Fruit fly (Drosophila melanogaster) whole organism, embryonic: Measurements from ENCODE around the gene CG4009.
A peak's percentile ranks its signal among the peaks of the same experiment; 100 is the strongest.

Experiments used
- Aef1 ChIP-seq: fragments of 200-800 bp; sonication (Bioruptor generic); IDR thresholded peaks from 3 replicates; pipeline ENCODE4 v1.3.6; 2022; ENCODE audit warnings: missing biosample characterization, missing genetic modification characterization
- CG10274 ChIP-seq: fragments of 200-800 bp; sonication (Bioruptor generic); optimal IDR thresholded peaks from 3 replicates; lab custom pipeline; 2017; ENCODE audit warnings: missing biosample characterization, mild to moderate bottlenecking, missing genetic modification characterization
- CG10462 ChIP-seq: fragments of 200-800 bp; sonication (Bioruptor generic); optimal IDR thresholded peaks from 2 replicates; lab custom pipeline; 2016; ENCODE audit warnings: missing biosample characterization, missing genetic modification characterization
- CG12104 ChIP-seq: fragments of 200-800 bp; sonication (Bioruptor generic); optimal IDR thresholded peaks from 3 replicates; lab custom pipeline; 2016; ENCODE audit warnings: missing biosample characterization, missing genetic modification characterization
- CG12299 ChIP-seq: fragments of 200-800 bp; sonication (Bioruptor generic); optimal IDR thresholded peaks from 2 replicates; lab custom pipeline; 2018; ENCODE audit warnings: missing biosample characterization, mild to moderate bottlenecking, missing genetic modification characterization
- CG12391 ChIP-seq: fragments of 200-800 bp; sonication (Bioruptor generic); optimal IDR thresholded peaks from 3 replicates; lab custom pipeline; 2018; ENCODE audit warnings: missing biosample characterization, mild to moderate bottlenecking, missing genetic modification characterization, moderate library complexity
- CG12769 ChIP-seq: fragments of 200-800 bp; sonication (Bioruptor generic); optimal IDR thresholded peaks from 2 replicates; lab custom pipeline; 2019; ENCODE audit warnings: missing biosample characterization, mild to moderate bottlenecking, missing genetic modification characterization, moderate library complexity
- CG13123 ChIP-seq: fragments of 200-800 bp; sonication (Bioruptor generic); optimal IDR thresholded peaks from 2 replicates; lab custom pipeline; 2016; ENCODE audit warnings: missing biosample characterization, missing genetic modification characterization
- CG17568 ChIP-seq: fragments of 200-800 bp; sonication (Bioruptor generic); optimal IDR thresholded peaks from 2 replicates; lab custom pipeline; 2018; ENCODE audit warnings: missing biosample characterization, mild to moderate bottlenecking, missing genetic modification characterization, moderate library complexity
- CG17612 ChIP-seq: fragments of 200-800 bp; sonication (Bioruptor generic); IDR thresholded peaks from 2 replicates; pipeline ENCODE4 v1.3.6; 2022; ENCODE audit warnings: missing biosample characterization, missing genetic modification characterization
- CG17829 ChIP-seq: fragments of 200-800 bp; optimal IDR thresholded peaks from 2 replicates; lab custom pipeline; 2019; ENCODE audit warnings: missing biosample characterization, mild to moderate bottlenecking, missing genetic modification characterization, moderate library complexity
- CG3163 ChIP-seq: fragments of 200-800 bp; sonication (Bioruptor generic); optimal IDR thresholded peaks from 3 replicates; lab custom pipeline; 2016; ENCODE audit warnings: missing biosample characterization, missing genetic modification characterization
- CG32532 ChIP-seq: fragments of 200-800 bp; sonication (Bioruptor generic); IDR thresholded peaks from 2 replicates; pipeline ENCODE4 v1.3.6; 2022; ENCODE audit warnings: missing biosample characterization, missing genetic modification characterization
- CG3407 ChIP-seq: fragments of 200-800 bp; sonication (Bioruptor generic); optimal IDR thresholded peaks from 2 replicates; lab custom pipeline; 2018; ENCODE audit warnings: missing biosample characterization, mild to moderate bottlenecking, missing genetic modification characterization
- CG34422 ChIP-seq: fragments of 200-800 bp; sonication (Bioruptor generic); IDR thresholded peaks from 3 replicates; pipeline ENCODE4 v1.3.6; 2022; ENCODE audit warnings: missing biosample characterization, missing genetic modification characterization
- CG4730 ChIP-seq: fragments of 200-800 bp; sonication (Bioruptor generic); IDR thresholded peaks from 2 replicates; pipeline ENCODE4 v1.3.6; 2022; ENCODE audit warnings: missing biosample characterization, missing genetic modification characterization
- CG6254 ChIP-seq: fragments of 200-800 bp; sonication (Bioruptor generic); optimal IDR thresholded peaks from 3 replicates; lab custom pipeline; 2017; ENCODE audit warnings: mild to moderate bottlenecking, missing biosample characterization, missing genetic modification reagents, missing genetic modification characterization
- CG7928 ChIP-seq: fragments of 200-800 bp; sonication (Bioruptor generic); optimal IDR thresholded peaks from 2 replicates; lab custom pipeline; 2017; ENCODE audit warnings: missing biosample characterization, mild to moderate bottlenecking, missing genetic modification characterization
- CG7987 ChIP-seq: fragments of 200-800 bp; sonication (Bioruptor generic); optimal IDR thresholded peaks from 2 replicates; lab custom pipeline; 2018; ENCODE audit warnings: missing biosample characterization, mild to moderate bottlenecking, missing genetic modification characterization, moderate library complexity
- CG8478 ChIP-seq: fragments of >200 bp; optimal IDR thresholded peaks from 2 replicates; lab custom pipeline; 2018
- CoRest ChIP-seq: fragments of 200-800 bp; sonication (Bioruptor generic); optimal IDR thresholded peaks from 3 replicates; lab custom pipeline; 2018; ENCODE audit warnings: missing biosample characterization, mild to moderate bottlenecking, missing genetic modification characterization, moderate library complexity
- Dek ChIP-seq: fragments of 200-800 bp; sonication (Bioruptor generic); optimal IDR thresholded peaks from 3 replicates; lab custom pipeline; 2019; ENCODE audit warnings: missing biosample characterization, mild to moderate bottlenecking, missing genetic modification characterization, moderate library complexity
- E2f2 ChIP-seq: fragments of 200-800 bp; sonication (Bioruptor generic); IDR thresholded peaks from 2 replicates; pipeline ENCODE4 v1.3.6; 2022; ENCODE audit warnings: missing biosample characterization, missing genetic modification characterization
- Ets65A ChIP-seq: fragments of 200-800 bp; sonication (Bioruptor generic); peaks from one replicate; lab custom pipeline; 2016; ENCODE audit warnings: missing biosample characterization, missing genetic modification characterization
- HmgD ChIP-seq: fragments of 200-800 bp; sonication (Bioruptor generic); optimal IDR thresholded peaks from 3 replicates; lab custom pipeline; 2016; ENCODE audit warnings: missing biosample characterization, missing genetic modification characterization
- Jarid2 ChIP-seq: fragments of 200-800 bp; sonication (Bioruptor generic); optimal IDR thresholded peaks from 3 replicates; lab custom pipeline; 2017; ENCODE audit warnings: mild to moderate bottlenecking, missing biosample characterization, missing genetic modification reagents, missing genetic modification characterization
- Max ChIP-seq: fragments of 200-800 bp; sonication (Bioruptor generic); optimal IDR thresholded peaks from 2 replicates; lab custom pipeline; 2016; ENCODE audit warnings: missing biosample characterization, mild to moderate bottlenecking, missing genetic modification characterization
- Myb ChIP-seq: fragments of 200-800 bp; sonication (Bioruptor generic); optimal IDR thresholded peaks from 2 replicates; lab custom pipeline; 2016; ENCODE audit warnings: missing biosample characterization, missing genetic modification characterization
- Scr ChIP-seq: fragments of 200-800 bp; sonication (Bioruptor generic); IDR thresholded peaks from 2 replicates; pipeline ENCODE4 v1.3.6; 2022; ENCODE audit warnings: missing biosample characterization, missing genetic modification characterization; ENCODE audit not compliant: partially characterized antibody
- Sox102F ChIP-seq: fragments of 200-800 bp; sonication (Bioruptor generic); optimal IDR thresholded peaks from 2 replicates; lab custom pipeline; 2018; ENCODE audit warnings: missing biosample characterization, mild to moderate bottlenecking, missing genetic modification characterization, moderate library complexity
- Vsx1 ChIP-seq: fragments of 200-800 bp; sonication (Bioruptor generic); optimal IDR thresholded peaks from 2 replicates; lab custom pipeline; 2017; ENCODE audit warnings: missing biosample characterization, mild to moderate bottlenecking, missing genetic modification characterization, missing genetic modification reagents
- ase ChIP-seq: fragments of 200-800 bp; sonication (Bioruptor generic); IDR thresholded peaks from 3 replicates; pipeline ENCODE4 v1.3.6; 2022; ENCODE audit warnings: missing biosample characterization, missing genetic modification characterization
- az2 ChIP-seq: fragments of 200-800 bp; sonication (Bioruptor generic); optimal IDR thresholded peaks from 3 replicates; lab custom pipeline; 2016; ENCODE audit warnings: missing biosample characterization, missing genetic modification characterization
- crp ChIP-seq, 2 experiments: fragments of 200-800 bp; sonication (Bioruptor generic); optimal IDR thresholded peaks; 2 replicates in 1 of 2; 3 replicates in 1 of 2; lab custom pipeline; 2017; ENCODE audit warnings: missing biosample characterization in 2 of 2, missing genetic modification characterization in 2 of 2, mild to moderate bottlenecking in 1 of 2, moderate library complexity in 1 of 2
- dysf ChIP-seq: fragments of 200-800 bp; sonication (Bioruptor generic); IDR thresholded peaks from 3 replicates; pipeline ENCODE4 v1.3.6; 2022; ENCODE audit warnings: missing biosample characterization, missing genetic modification characterization
- jing ChIP-seq: fragments of 200-800 bp; sonication (Bioruptor generic); optimal IDR thresholded peaks from 2 replicates; lab custom pipeline; 2018; ENCODE audit warnings: missing biosample characterization, mild to moderate bottlenecking, missing genetic modification characterization
- jumu ChIP-seq: fragments of 200-800 bp; sonication (Bioruptor generic); optimal IDR thresholded peaks from 3 replicates; lab custom pipeline; 2016; ENCODE audit warnings: missing biosample characterization, missing genetic modification characterization
- lab ChIP-seq: fragments of 200-800 bp; sonication (Bioruptor generic); optimal IDR thresholded peaks from 3 replicates; lab custom pipeline; 2017; ENCODE audit warnings: missing biosample characterization, missing genetic modification characterization, mild to moderate bottlenecking, moderate library complexity, missing genetic modification reagents
- maf-S ChIP-seq: fragments of 200-800 bp; sonication (Bioruptor generic); optimal IDR thresholded peaks from 2 replicates; lab custom pipeline; 2016; ENCODE audit warnings: missing biosample characterization, missing genetic modification characterization
- nerfin-2 ChIP-seq: fragments of 200-800 bp; sonication (Bioruptor generic); IDR thresholded peaks from 2 replicates; pipeline ENCODE4 v1.3.6; 2022; ENCODE audit warnings: missing biosample characterization, missing genetic modification characterization; ENCODE audit not compliant: partially characterized antibody
- pzg ChIP-seq: fragments of 200-800 bp; sonication (Bioruptor generic); optimal IDR thresholded peaks from 3 replicates; lab custom pipeline; 2018; ENCODE audit warnings: missing biosample characterization, mild to moderate bottlenecking, missing genetic modification characterization, moderate library complexity
- repo ChIP-seq: fragments of 200-800 bp; sonication (Bioruptor generic); optimal IDR thresholded peaks from 2 replicates; lab custom pipeline; 2016; ENCODE audit warnings: missing biosample characterization, missing genetic modification characterization
- schlank ChIP-seq: fragments of 200-800 bp; sonication (Bioruptor generic); optimal IDR thresholded peaks from 2 replicates; lab custom pipeline; 2018; ENCODE audit warnings: missing biosample characterization, mild to moderate bottlenecking, missing genetic modification characterization
- sob ChIP-seq: fragments of 200-800 bp; sonication (Bioruptor generic); IDR thresholded peaks from 2 replicates; pipeline ENCODE4 v1.3.6; 2022; ENCODE audit warnings: missing biosample characterization, missing genetic modification characterization
- ssp ChIP-seq: fragments of 200-800 bp; sonication (Bioruptor generic); IDR thresholded peaks from 2 replicates; pipeline ENCODE4 v1.3.6; 2022; ENCODE audit warnings: missing biosample characterization, missing genetic modification characterization
- tio ChIP-seq: fragments of 200-800 bp; sonication (Bioruptor generic); optimal IDR thresholded peaks from 2 replicates; lab custom pipeline; 2017; ENCODE audit warnings: missing biosample characterization, missing genetic modification characterization, inconsistent platforms
- trh ChIP-seq: fragments of 200-800 bp; sonication (Bioruptor generic); optimal IDR thresholded peaks from 2 replicates; lab custom pipeline; 2016; ENCODE audit warnings: missing biosample characterization, missing genetic modification characterization
- twi ChIP-seq: fragments of 200-800 bp; optimal IDR thresholded peaks from 2 replicates; lab custom pipeline; 2019; ENCODE audit warnings: missing biosample characterization, mild to moderate bottlenecking, missing genetic modification characterization, moderate library complexity

CG4009 gene

DNA sequence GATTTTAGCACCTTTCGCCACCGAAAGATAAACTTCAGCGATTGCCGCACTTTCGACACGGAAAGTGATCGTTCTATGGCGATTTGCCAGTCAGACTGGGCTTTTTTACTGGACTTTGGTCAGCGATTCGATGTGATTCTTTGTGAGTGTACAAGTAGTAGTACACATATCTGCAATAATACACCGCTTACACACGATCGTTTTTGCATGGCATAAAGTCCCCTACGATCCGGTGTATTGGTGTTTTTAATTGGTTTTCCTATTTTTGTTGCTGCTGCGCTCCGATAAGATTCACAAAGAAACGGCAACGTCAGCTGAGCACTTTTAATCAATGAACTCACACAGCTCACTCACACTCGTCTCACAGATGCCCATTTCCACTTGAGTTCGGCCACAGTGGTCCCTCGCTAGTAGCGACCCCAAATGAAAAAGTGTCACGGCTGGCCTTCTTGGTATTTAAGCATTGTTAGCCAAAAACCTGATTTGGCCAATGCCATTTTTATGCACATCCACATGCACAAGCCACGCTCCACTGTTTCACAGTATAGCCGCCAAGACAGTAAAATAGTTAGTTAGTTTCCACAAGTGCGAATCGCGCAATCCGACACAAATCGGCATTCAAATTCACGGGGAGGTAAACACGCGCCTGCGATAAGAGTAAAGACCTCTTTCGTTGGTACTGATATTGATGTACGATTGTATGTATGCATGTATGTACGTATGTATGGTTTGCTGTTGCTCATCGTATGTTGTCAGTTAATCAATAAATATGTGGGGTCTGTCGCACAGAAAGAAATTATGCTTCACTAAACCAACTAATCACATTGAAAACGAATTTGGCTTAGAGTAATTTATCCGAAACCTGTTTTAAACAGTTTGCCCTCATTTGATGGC lies 49.4 kb downstream of the CG4009 start (continued):
- peak; percentile 94 for TF ChIP-seq jumu (GFP tag; lab: Kevin White, UChicago)
- peak; percentile 97 for TF ChIP-seq dysf (GFP tag; lab: Robert Waterston, UW)
- peak; percentile 70 for TF ChIP-seq Jarid2
- peak; percentile 69 for TF ChIP-seq CG7928 (GFP tag; lab: Kevin White, UChicago)
- peak; percentile 86 for TF ChIP-seq CG13123 (GFP tag; lab: Kevin White, UChicago)
- peak; percentile 83 for TF ChIP-seq Max
- TF ChIP-seq Scr (GFP tag; lab: Robert Waterston, UW): no peak
- peak; percentile 73 for TF ChIP-seq CG17829 (tag; lab: Kevin White, UChicago)
- TF ChIP-seq CG34422 (GFP tag; lab: Robert Waterston, UW): peak; percentile 97
- TF ChIP-seq repo (GFP tag; lab: Kevin White, UChicago): peak; percentile 87
- TF ChIP-seq CG12299 (tag; lab: Kevin White, UChicago): peak; percentile 84
- peak in 1 of 2 experiments; percentile 62 for TF ChIP-seq crp (GFP tag; optimal IDR thresholded peaks at IDR 0.05; lab: Kevin White, UChicago)
- TF ChIP-seq CG17612: peak; percentile 96
- no peak for TF ChIP-seq nerfin-2 (GFP tag; lab: Robert Waterston, UW)
- TF ChIP-seq maf-S: peak; percentile 94
- TF ChIP-seq CG4730 (GFP tag; lab: Robert Waterston, UW): peak; percentile 95
- TF ChIP-seq CG3407 (GFP tag; lab: Kevin White, UChicago): peak; percentile 41
- TF ChIP-seq HmgD (GFP tag; lab: Kevin White, UChicago): peak; percentile 88
- TF ChIP-seq Ets65A (GFP tag; lab: Kevin White, UChicago): peak; percentile 99
- peak; percentile 80 for TF ChIP-seq E2f2 (GFP tag; lab: Robert Waterston, UW)
- TF ChIP-seq CG3163: peak; percentile 82
- peak; percentile 82 for TF ChIP-seq jing (GFP tag; lab: Kevin White, UChicago)
- TF ChIP-seq CG32532 (GFP tag; lab: Robert Waterston, UW): peak; percentile 98
- TF ChIP-seq CG8478 (lab: Kevin White, UChicago): no peak
- peak; percentile 86 for TF ChIP-seq CG17568 (GFP tag; lab: Kevin White, UChicago)
- TF ChIP-seq az2: peak; percentile 89
- TF ChIP-seq schlank (tag; lab: Kevin White, UChicago): peak; percentile 97
- peak; percentile 94 for TF ChIP-seq Dek
- TF ChIP-seq ase (GFP tag; lab: Robert Waterston, UW): peak; percentile 89; the same call in 2 of the 3 replicates
- TF ChIP-seq Myb (GFP tag; lab: Kevin White, UChicago): peak; percentile 89
- peak; percentile 73 for TF ChIP-seq Vsx1 (GFP tag; lab: Kevin White, UChicago)
- peak; percentile 46 for TF ChIP-seq trh (GFP tag; lab: Kevin White, UChicago)
- peak; percentile 78 for TF ChIP-seq Sox102F
- TF ChIP-seq CG12104 (GFP tag; lab: Kevin White, UChicago): peak; percentile 69
- TF ChIP-seq tio (GFP tag; lab: Kevin White, UChicago): peak; percentile 82
- peak; percentile 59 for TF ChIP-seq twi
- TF ChIP-seq ssp (GFP tag; lab: Robert Waterston, UW): peak; percentile 83
- peak; percentile 97 for TF ChIP-seq Aef1 (GFP tag; lab: Robert Waterston, UW)
- TF ChIP-seq CG6254 (GFP tag; lab: Kevin White, UChicago): peak; percentile 25
- peak; percentile 92 for TF ChIP-seq CoRest (tag; lab: Kevin White, UChicago)
- TF ChIP-seq CG10274: peak; percentile 89
- peak; percentile 97 for TF ChIP-seq lab
- TF ChIP-seq CG12769 (tag; lab: Kevin White, UChicago): peak; percentile 99
- TF ChIP-seq CG7987 (GFP tag; lab: Kevin White, UChicago): peak; percentile 94
- TF ChIP-seq CG12391 (tag; lab: Kevin White, UChicago): peak; percentile 81
- peak; percentile 36 for TF ChIP-seq pzg
- peak; percentile 69 for TF ChIP-seq CG10462
- TF ChIP-seq sob (GFP tag; lab: Robert Waterston, UW): peak; percentile 99
